Fruit fly (Drosophila melanogaster) whole organism, prepupa: Measurements from ENCODE around the gene alphaKap4.

ENCODE experiments used
- Blimp-1 ChIP-seq: fragments of 200-800 bp; sonication (Bioruptor generic); optimal IDR thresholded peaks from 3 replicates; lab custom pipeline; 2017; ENCODE audit warnings: missing biosample characterization, missing genetic modification characterization, mild to moderate bottlenecking, moderate library complexity, missing genetic modification reagents
- CG11294 ChIP-seq: fragments of 200-800 bp; sonication (Bioruptor generic); IDR thresholded peaks from 2 replicates; pipeline ENCODE4 v1.3.6; 2022; ENCODE audit warnings: missing biosample characterization, missing genetic modification characterization
- CG11762 ChIP-seq: fragments of 200-800 bp; sonication (Bioruptor generic); optimal IDR thresholded peaks from 3 replicates; lab custom pipeline; 2016; ENCODE audit warnings: missing biosample characterization, missing genetic modification characterization; ENCODE audit not compliant: insufficient read depth
- CG11902 ChIP-seq: fragments of 200-800 bp; sonication (Bioruptor generic); optimal IDR thresholded peaks from 3 replicates; lab custom pipeline; 2016; ENCODE audit warnings: missing biosample characterization, missing genetic modification characterization
- CG1621 ChIP-seq: fragments of 200-800 bp; sonication (Bioruptor generic); optimal IDR thresholded peaks from 3 replicates; lab custom pipeline; 2018; ENCODE audit warnings: missing biosample characterization, mild to moderate bottlenecking, missing genetic modification characterization
- CG16779 ChIP-seq: fragments of 200-800 bp; sonication (Bioruptor generic); optimal IDR thresholded peaks from 3 replicates; lab custom pipeline; 2017; ENCODE audit warnings: missing biosample characterization, mild to moderate bottlenecking, missing genetic modification characterization
- CG3032 ChIP-seq: fragments of 200-800 bp; optimal IDR thresholded peaks from 2 replicates; lab custom pipeline; 2019; ENCODE audit warnings: missing biosample characterization, mild to moderate bottlenecking, missing genetic modification characterization, moderate library complexity
- CG31627 ChIP-seq: fragments of 200-800 bp; sonication (Bioruptor generic); optimal IDR thresholded peaks from 3 replicates; lab custom pipeline; 2016; ENCODE audit warnings: missing biosample characterization, missing genetic modification characterization
- CG32006 ChIP-seq: fragments of 200-800 bp; sonication (Bioruptor generic); optimal IDR thresholded peaks from 3 replicates; lab custom pipeline; 2017; ENCODE audit warnings: missing biosample characterization, mild to moderate bottlenecking, missing genetic modification characterization
- CG34406 ChIP-seq: fragments of 200-800 bp; sonication (Bioruptor generic); optimal IDR thresholded peaks from 3 replicates; lab custom pipeline; 2016; ENCODE audit warnings: missing biosample characterization, missing genetic modification characterization
- CG3919 ChIP-seq: fragments of 200-800 bp; sonication (Bioruptor generic); optimal IDR thresholded peaks from 3 replicates; lab custom pipeline; 2016; ENCODE audit warnings: missing biosample characterization, missing genetic modification characterization
- CG4318 ChIP-seq: fragments of 200-800 bp; sonication (Bioruptor generic); optimal IDR thresholded peaks from 3 replicates; lab custom pipeline; 2017; ENCODE audit warnings: missing biosample characterization, mild to moderate bottlenecking, missing genetic modification characterization
- CG6163 ChIP-seq: fragments of 200-800 bp; sonication (Bioruptor generic); IDR thresholded peaks from 3 replicates; pipeline ENCODE4 v1.3.6; 2022; ENCODE audit warnings: missing biosample characterization, missing genetic modification characterization
- CG6276 ChIP-seq: fragments of 200-800 bp; sonication (Bioruptor generic); optimal IDR thresholded peaks from 2 replicates; lab custom pipeline; 2017; ENCODE audit warnings: missing biosample characterization, mild to moderate bottlenecking, missing genetic modification characterization
- CG6808 ChIP-seq: fragments of 200-800 bp; sonication (Bioruptor generic); optimal IDR thresholded peaks from 3 replicates; lab custom pipeline; 2017; ENCODE audit warnings: missing biosample characterization, missing genetic modification characterization, mild to moderate bottlenecking, moderate library complexity, missing genetic modification reagents
- CG6854 ChIP-seq: fragments of 200-800 bp; sonication (Bioruptor generic); optimal IDR thresholded peaks from 2 replicates; lab custom pipeline; 2017; ENCODE audit warnings: missing biosample characterization, mild to moderate bottlenecking, missing genetic modification characterization
- CG7368 ChIP-seq: fragments of 200-800 bp; sonication (Bioruptor generic); optimal IDR thresholded peaks from 3 replicates; lab custom pipeline; 2016; ENCODE audit warnings: missing biosample characterization, missing genetic modification characterization
- CG8319 ChIP-seq: fragments of 200-800 bp; sonication (Bioruptor generic); optimal IDR thresholded peaks from 3 replicates; lab custom pipeline; 2016; ENCODE audit warnings: missing biosample characterization, missing genetic modification characterization
- Eip75B ChIP-seq: fragments of 200-800 bp; sonication (Bioruptor generic); optimal IDR thresholded peaks from 3 replicates; lab custom pipeline; 2016; ENCODE audit warnings: missing biosample characterization, missing genetic modification characterization
- Eip78C ChIP-seq: fragments of 200-800 bp; sonication (Bioruptor generic); peaks from one replicate; lab custom pipeline; 2016; ENCODE audit warnings: missing biosample characterization, missing genetic modification characterization
- Eip93F ChIP-seq: fragments of 200-800 bp; sonication (Bioruptor generic); optimal IDR thresholded peaks from 2 replicates; lab custom pipeline; 2016; ENCODE audit warnings: missing biosample characterization, mild to moderate bottlenecking, missing genetic modification characterization
- Ets96B ChIP-seq: fragments of 200-800 bp; optimal IDR thresholded peaks from 2 replicates; lab custom pipeline; 2019; ENCODE audit warnings: missing biosample characterization, mild to moderate bottlenecking, missing genetic modification characterization, moderate library complexity
- Hr38 ChIP-seq: sonication (Bioruptor generic); optimal IDR thresholded peaks from 2 replicates; lab custom pipeline; 2016; ENCODE audit warnings: missing biosample characterization, missing genetic modification characterization
- Hr39 ChIP-seq: fragments of 200-800 bp; sonication (Bioruptor generic); optimal IDR thresholded peaks from 2 replicates; lab custom pipeline; 2016; ENCODE audit warnings: missing biosample characterization, missing genetic modification characterization
- Hr4 ChIP-seq: fragments of 200-800 bp; sonication (Bioruptor generic); optimal IDR thresholded peaks from 3 replicates; lab custom pipeline; 2016; ENCODE audit warnings: missing biosample characterization, missing genetic modification characterization
- Lpt ChIP-seq: fragments of 200-800 bp; sonication (Bioruptor generic); optimal IDR thresholded peaks from 3 replicates; lab custom pipeline; 2016; ENCODE audit warnings: missing biosample characterization, missing genetic modification characterization
- Met ChIP-seq: fragments of 200-800 bp; sonication (Bioruptor generic); optimal IDR thresholded peaks from 3 replicates; lab custom pipeline; 2016; ENCODE audit warnings: missing biosample characterization, missing genetic modification characterization
- Smox ChIP-seq: fragments of 200-800 bp; sonication (Bioruptor generic); optimal IDR thresholded peaks from 3 replicates; lab custom pipeline; 2016; ENCODE audit warnings: missing biosample characterization, missing genetic modification characterization
- Sox102F ChIP-seq: fragments of 200-800 bp; sonication (Bioruptor generic); optimal IDR thresholded peaks from 2 replicates; lab custom pipeline; 2016; ENCODE audit warnings: missing biosample characterization, mild to moderate bottlenecking, missing genetic modification characterization
- Sox14 ChIP-seq: fragments of 200-800 bp; sonication (Bioruptor generic); optimal IDR thresholded peaks from 3 replicates; lab custom pipeline; 2016; ENCODE audit warnings: missing biosample characterization, missing genetic modification characterization
- Sox15 ChIP-seq: fragments of 200-800 bp; sonication (Bioruptor generic); optimal IDR thresholded peaks from 3 replicates; lab custom pipeline; 2016; ENCODE audit warnings: missing biosample characterization, missing genetic modification characterization
- achi ChIP-seq: fragments of 200-800 bp; sonication (Bioruptor generic); optimal IDR thresholded peaks from 3 replicates; lab custom pipeline; 2016; ENCODE audit warnings: missing biosample characterization, missing genetic modification characterization
- acj6 ChIP-seq: fragments of 200-800 bp; sonication (Bioruptor generic); optimal IDR thresholded peaks from 3 replicates; lab custom pipeline; 2016; ENCODE audit warnings: missing biosample characterization, missing genetic modification characterization
- dsx ChIP-seq: fragments of 200-800 bp; optimal IDR thresholded peaks from 3 replicates; lab custom pipeline; 2019; ENCODE audit warnings: missing biosample characterization, mild to moderate bottlenecking, missing genetic modification characterization, moderate library complexity; ENCODE audit not compliant: poor library complexity, severe bottlenecking
- eg ChIP-seq: fragments of 200-800 bp; sonication (Bioruptor generic); IDR thresholded peaks from 3 replicates; pipeline ENCODE4 v1.3.6; 2022; ENCODE audit warnings: missing biosample characterization, missing genetic modification characterization
- esn ChIP-seq: fragments of 200-800 bp; sonication (Bioruptor generic); optimal IDR thresholded peaks from 2 replicates; lab custom pipeline; 2016; ENCODE audit warnings: missing biosample characterization, mild to moderate bottlenecking, missing genetic modification characterization, moderate library complexity
- fd85E ChIP-seq: fragments of 200-800 bp; sonication (Bioruptor generic); optimal IDR thresholded peaks from 3 replicates; lab custom pipeline; 2016; ENCODE audit warnings: missing biosample characterization, missing genetic modification characterization
- fkh ChIP-seq: fragments of 200-800 bp; sonication (Bioruptor generic); optimal IDR thresholded peaks from 3 replicates; lab custom pipeline; 2017; ENCODE audit warnings: missing biosample characterization, mild to moderate bottlenecking, missing genetic modification characterization, moderate library complexity
- lz ChIP-seq: fragments of 200-800 bp; sonication (Bioruptor generic); optimal IDR thresholded peaks from 3 replicates; lab custom pipeline; 2016; ENCODE audit warnings: missing biosample characterization, missing genetic modification characterization
- net ChIP-seq: fragments of 200-800 bp; sonication (Bioruptor generic); optimal IDR thresholded peaks from 3 replicates; lab custom pipeline; 2016; ENCODE audit warnings: missing biosample characterization, missing genetic modification characterization
- spab ChIP-seq: fragments of 200-800 bp; sonication (Bioruptor generic); optimal IDR thresholded peaks from 2 replicates; lab custom pipeline; 2017; ENCODE audit warnings: missing biosample characterization, mild to moderate bottlenecking, missing genetic modification characterization, missing genetic modification reagents
- ss ChIP-seq, 2 experiments: fragments of 200-800 bp; sonication (Bioruptor generic); optimal IDR thresholded peaks; 2 replicates in 1 of 2; 3 replicates in 1 of 2; lab custom pipeline; 2017 to 2018; ENCODE audit warnings: mild to moderate bottlenecking in 2 of 2, missing biosample characterization in 2 of 2, missing genetic modification characterization in 2 of 2, moderate library complexity in 1 of 2
- topi ChIP-seq: fragments of 200-800 bp; sonication (Bioruptor generic); optimal IDR thresholded peaks from 3 replicates; lab custom pipeline; 2016; ENCODE audit warnings: missing biosample characterization, missing genetic modification characterization
- vri ChIP-seq: fragments of 200-800 bp; sonication (Bioruptor generic); optimal IDR thresholded peaks from 3 replicates; lab custom pipeline; 2016; ENCODE audit warnings: missing biosample characterization, mild to moderate bottlenecking, missing genetic modification characterization

The alphaKap4 gene

dm6 chr3L:5969122-5969521, 41.7 kb downstream of the alphaKap4 start:
- TF ChIP-seq CG1621 (tag; lab: Kevin White, UChicago) (no peak), CG34406 (GFP tag; lab: Kevin White, UChicago) (no peak), Sox14 (GFP tag; lab: Kevin White, UChicago) (no peak), Hr39 (no peak), Sox102F (GFP tag; lab: Kevin White, UChicago) (no peak), Hr4 (GFP tag; lab: Kevin White, UChicago) (no peak), topi (GFP tag; lab: Kevin White, UChicago) (no peak), Eip75B (GFP tag; lab: Kevin White, UChicago) (no peak), CG31627 (GFP tag; lab: Kevin White, UChicago) (no peak), CG11762 (GFP tag; lab: Kevin White, UChicago) (no peak), Smox (GFP tag; lab: Kevin White, UChicago) (no peak), acj6 (GFP tag; lab: Kevin White, UChicago) (no peak), CG32006 (no peak), Hr38 (GFP tag; lab: Kevin White, UChicago) (no peak), Eip78C (GFP tag; lab: Kevin White, UChicago) (no peak), vri (GFP tag; lab: Kevin White, UChicago) (no peak), ss (GFP tag; optimal IDR thresholded peaks at IDR 0.05; lab: Kevin White, UChicago) (no peak), CG3032 (tag; lab: Kevin White, UChicago) (no peak), achi (GFP tag; lab: Kevin White, UChicago) (no peak), dsx (GFP tag; lab: Kevin White, UChicago) (no peak)

- no peak for TF ChIP-seq net (GFP tag; lab: Kevin White, UChicago)
- no peak for TF ChIP-seq CG11762 (GFP tag; lab: Kevin White, UChicago)
- no peak for TF ChIP-seq Sox15 (GFP tag; lab: Kevin White, UChicago)
- TF ChIP-seq vri (GFP tag; lab: Kevin White, UChicago): no peak
- no peak for TF ChIP-seq CG31627 (GFP tag; lab: Kevin White, UChicago)
- no peak for TF ChIP-seq CG4318
- TF ChIP-seq achi (GFP tag; lab: Kevin White, UChicago): no peak
- no peak for TF ChIP-seq fkh (GFP tag; lab: Kevin White, UChicago)
- TF ChIP-seq esn (GFP tag; lab: Kevin White, UChicago): no peak
- no peak for TF ChIP-seq Eip93F (GFP tag; lab: Kevin White, UChicago)
Measured at dm6 chr3L:5968695-5969094, 42.1 kb downstream of the alphaKap4 start.

dm6 chr3L:5966850-5967418, 43.9 kb downstream of the alphaKap4 start:
- TF ChIP-seq CG11902 (no peak), Eip78C (GFP tag; lab: Kevin White, UChicago) (peak; percentile 1)

dm6 chr3L:5964399-5964798, 46.4 kb downstream of the alphaKap4 start:
- TF ChIP-seq Ets96B (no peak), CG16779 (tag; lab: Kevin White, UChicago) (no peak), lz (GFP tag; lab: Kevin White, UChicago) (no peak), CG6854 (GFP tag; lab: Kevin White, UChicago) (no peak), CG8319 (GFP tag; lab: Kevin White, UChicago) (no peak), CG3032 (tag; lab: Kevin White, UChicago) (no peak), CG6276 (GFP tag; lab: Kevin White, UChicago) (no peak), net (GFP tag; lab: Kevin White, UChicago) (no peak), CG34406 (GFP tag; lab: Kevin White, UChicago) (no peak), CG7368 (no peak), fd85E (no peak), CG3919 (GFP tag; lab: Kevin White, UChicago) (no peak), Smox (GFP tag; lab: Kevin White, UChicago) (no peak), Blimp-1 (GFP tag; lab: Kevin White, UChicago) (no peak), CG6163 (peak; percentile 44; the same call in 1 of the 3 replicates), CG6808 (GFP tag; lab: Kevin White, UChicago) (no peak), ss (GFP tag; optimal IDR thresholded peaks at IDR 0.05; lab: Kevin White, UChicago) (no peak), Met (GFP tag; lab: Kevin White, UChicago) (peak; percentile 3), Lpt (GFP tag; lab: Kevin White, UChicago) (no peak), CG11902 (no peak), Eip78C (GFP tag; lab: Kevin White, UChicago) (peak; percentile 27), CG11294 (GFP tag; lab: Robert Waterston, UW) (no peak), spab (GFP tag; lab: Kevin White, UChicago) (no peak), eg (peak; percentile 35; the same call in 1 of the 3 replicates), Hr39 (no peak)
